Fruit fly (Drosophila melanogaster): ENCODE data around the gene CG34133.
A peak's percentile ranks its signal among the peaks of the same experiment; 100 is the strongest.

The CG34133 gene

DNA sequence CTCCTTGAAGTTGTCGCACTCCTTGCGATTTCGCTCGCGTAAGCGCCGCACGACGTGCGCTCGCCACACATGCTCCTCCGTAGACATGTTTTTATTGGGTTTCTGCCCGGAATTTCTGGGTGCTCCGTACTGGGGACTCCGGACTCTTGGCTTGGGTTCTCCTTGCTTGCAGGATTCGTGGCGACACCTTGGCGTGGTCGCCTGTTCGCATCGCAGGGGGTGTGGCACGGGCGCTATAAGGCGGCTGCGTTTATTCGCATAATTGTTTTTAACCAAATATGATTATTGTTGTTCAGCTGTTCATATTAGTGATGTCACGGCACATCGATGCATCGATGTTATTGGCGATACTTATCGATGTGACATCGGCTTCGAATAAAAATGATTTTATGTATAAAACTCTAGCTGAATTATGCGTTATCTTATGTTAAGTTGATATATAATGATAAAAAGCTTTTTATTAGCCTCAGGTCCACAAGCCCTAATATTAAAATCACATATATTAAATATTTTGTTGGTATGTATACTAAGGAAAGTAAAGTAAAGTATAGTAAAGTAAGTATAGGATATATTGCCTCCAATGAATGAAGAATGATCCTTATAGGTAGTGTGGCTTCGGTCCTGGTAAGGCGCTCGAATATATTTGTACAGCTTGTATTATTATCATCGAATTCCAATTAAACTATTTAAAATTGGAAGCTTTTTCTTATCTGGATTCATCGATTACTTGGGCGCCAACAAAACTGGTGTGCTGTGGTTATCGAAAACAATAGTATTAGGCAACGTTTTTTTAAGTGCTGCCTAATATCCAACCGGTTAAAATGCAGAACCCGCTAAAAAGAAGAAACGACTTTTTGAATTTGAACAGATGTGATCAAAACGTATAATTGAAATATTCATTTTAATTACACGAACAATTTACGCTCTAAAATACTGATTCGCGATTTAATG, 34.1 kb upstream of the CG34133 start, which contains the start of gene Atg16 (continued):
- TF ChIP-seq Nf-YB (GFP tag; optimal IDR thresholded peaks at IDR 0.05) (no peak), phol (tag; optimal IDR thresholded peaks at IDR 0.05) (no peak), CG6791 (GFP tag; IDR thresholded peaks at IDR 0.05; ENCODE audit: partially characterized antibody) (peak; percentile 96), CG9727 (GFP tag; optimal IDR thresholded peaks at IDR 0.05) (no peak), D19B (GFP tag; optimal IDR thresholded peaks at IDR 0.05) (no peak), Abd-B (GFP tag; optimal IDR thresholded peaks at IDR 0.05) (no peak), bsh (GFP tag; optimal IDR thresholded peaks at IDR 0.05) (no peak), vnd (GFP tag; IDR thresholded peaks at IDR 0.05; ENCODE audit: partially characterized antibody) (peak; percentile 94), Hmx (GFP tag; optimal IDR thresholded peaks at IDR 0.05) (no peak), CG4360 (GFP tag; IDR thresholded peaks at IDR 0.05) (no peak), MTF-1 (GFP tag; optimal IDR thresholded peaks at IDR 0.05; ENCODE audit: borderline replicate concordance) (no peak), yki (optimal IDR thresholded peaks at IDR 0.05) (no peak), Opbp (GFP tag; IDR thresholded peaks at IDR 0.05; ENCODE audit: partially characterized antibody) (peak; percentile 95), CG34376 (GFP tag; optimal IDR thresholded peaks at IDR 0.05) (no peak), CG2889 (GFP tag; IDR thresholded peaks at IDR 0.05) (no peak), pzg (GFP tag; optimal IDR thresholded peaks at IDR 0.05) (peak; percentile 38), NK7.1 (GFP tag; optimal IDR thresholded peaks at IDR 0.05) (no peak), CG3726 (GFP tag; IDR thresholded peaks at IDR 0.05) (no peak), ato (GFP tag; IDR thresholded peaks at IDR 0.05; ENCODE audit: partially characterized antibody) (peak; percentile 80), Optix (GFP tag; IDR thresholded peaks at IDR 0.05) (no peak), CG6272 (GFP tag; IDR thresholded peaks at IDR 0.05) (no peak), CG9932 (GFP tag; IDR thresholded peaks at IDR 0.05) (peak; percentile 48), Deaf1 (tag; optimal IDR thresholded peaks at IDR 0.05) (no peak), bigmax (GFP tag; optimal IDR thresholded peaks at IDR 0.05) (no peak), CG13296 (GFP tag; optimal IDR thresholded peaks at IDR 0.05) (no peak), usp (GFP tag; optimal IDR thresholded peaks at IDR 0.05) (no peak), eyg (GFP tag; optimal IDR thresholded peaks at IDR 0.05) (no peak), wek (GFP tag; optimal IDR thresholded peaks at IDR 0.05) (no peak), CG13624 (GFP tag; optimal IDR thresholded peaks at IDR 0.05) (no peak), grau (tag; optimal IDR thresholded peaks at IDR 0.05) (no peak), CoRest (tag; optimal IDR thresholded peaks at IDR 0.05) (no peak), insv (GFP tag; optimal IDR thresholded peaks at IDR 0.05) (no peak), YL-1 (GFP tag; optimal IDR thresholded peaks at IDR 0.05) (peak; percentile 27), Tbp (GFP tag; optimal IDR thresholded peaks at IDR 0.05) (no peak), Aef1 (GFP tag; IDR thresholded peaks at IDR 0.05) (no peak), CG7963 (GFP tag; IDR thresholded peaks at IDR 0.05; ENCODE audit: partially characterized antibody) (peak; percentile 91), Poxn (GFP tag; IDR thresholded peaks at IDR 0.05) (no peak), CTCF (GFP tag; optimal IDR thresholded peaks at IDR 0.05) (no peak), lilli (GFP tag; optimal IDR thresholded peaks at IDR 0.05) (peak; percentile 15), HLH54F (GFP tag; optimal IDR thresholded peaks at IDR 0.05) (no peak), CG12744 (GFP tag; optimal IDR thresholded peaks at IDR 0.05) (no peak), CG14710 (tag; optimal IDR thresholded peaks at IDR 0.05) (peak; percentile 38), CG2712 (tag; optimal IDR thresholded peaks at IDR 0.05) (no peak), slbo (GFP tag; IDR thresholded peaks at IDR 0.05) (peak; percentile 46; the same call in 1 of the 2 replicates), Gug (GFP tag; IDR thresholded peaks at IDR 0.05) (no peak; the same call in 3 of the 4 replicates), CG31224 (GFP tag; IDR thresholded peaks at IDR 0.05) (no peak), Ets97D (GFP tag; optimal IDR thresholded peaks at IDR 0.05) (peak; percentile 22), Sry-δ (GFP tag; optimal IDR thresholded peaks at IDR 0.05) (peak; percentile 81), CG8359 (GFP tag; optimal IDR thresholded peaks at IDR 0.05; ENCODE audit: borderline replicate concordance) (no peak), CG3847 (GFP tag; IDR thresholded peaks at IDR 0.05) (0 out of 2 replicates have a peak, but pooled peaks have one; percentile 27)
